Worm (Caenorhabditis elegans) whole organism, dauer: ENCODE data around the gene F53F1.4.

Experiments used
- unc-62 ChIP-seq: sonication (generic microtip); optimal IDR thresholded peaks from 2 replicates; lab custom pipeline; 2017; ENCODE audit warnings: missing biosample characterization, missing genetic modification reagents, missing genetic modification characterization

The F53F1.4 gene

ce11 chrV:13389454-13389853, 21.4 kb upstream of the F53F1.4 start:
- TF ChIP-seq unc-62 (GFP tag; lab: Kevin White, UChicago) = no peak

DNA sequence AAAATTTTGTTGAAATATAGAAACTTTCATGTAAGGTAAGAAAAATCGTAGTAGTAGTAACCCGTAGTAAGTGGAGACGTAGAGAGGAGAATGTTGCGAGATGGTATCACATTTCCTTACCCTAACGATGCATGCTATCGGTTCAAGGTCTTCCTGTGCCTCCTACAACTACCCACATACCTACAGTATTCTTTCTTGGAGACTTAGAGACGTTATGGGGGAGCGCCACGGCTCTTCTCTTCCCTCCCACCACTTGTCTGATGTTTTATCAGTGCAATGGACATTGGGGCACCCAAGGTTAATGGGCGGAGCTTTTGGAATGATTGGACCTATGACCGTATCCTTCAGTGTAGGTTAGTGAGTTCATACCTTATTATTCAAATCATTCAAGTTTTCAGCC, 19.9 kb upstream of the F53F1.4 start:
- no peak for TF ChIP-seq unc-62 (GFP tag; lab: Kevin White, UChicago)

- no peak for TF ChIP-seq unc-62 (GFP tag; lab: Kevin White, UChicago)
Measured at ce11 chrV:13391378-13392258, 19.3 kb upstream of the F53F1.4 start, which contains the start of gene somi-1. somi-1 (minus strand) TSS chrV:13391395.

DNA sequence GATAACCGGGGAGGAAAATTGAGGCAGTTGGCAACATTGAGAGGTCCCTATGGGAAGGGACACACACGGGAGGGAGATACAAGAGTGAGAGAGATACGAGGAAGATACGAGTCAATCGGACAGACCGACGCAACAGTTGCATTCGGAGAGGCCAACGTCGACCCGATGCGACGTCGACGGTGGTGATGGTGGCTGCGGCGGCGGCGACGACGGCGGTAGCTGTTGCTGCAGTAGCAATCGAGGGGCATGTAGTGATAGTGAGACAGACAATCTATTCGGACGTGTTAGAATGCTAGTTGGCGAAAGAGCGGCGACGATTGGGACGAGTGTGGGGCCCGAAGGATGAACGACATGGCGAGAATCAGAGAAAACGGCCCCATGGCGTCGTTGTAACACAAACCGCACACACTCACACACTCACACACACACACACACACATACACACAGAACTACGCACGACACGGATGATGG, 17.5 kb upstream of the F53F1.4 start:
- no peak for TF ChIP-seq unc-62 (GFP tag; lab: Kevin White, UChicago)

- no peak for TF ChIP-seq unc-62 (GFP tag; lab: Kevin White, UChicago)
Measured at ce11 chrV:13394968-13395367, 15.9 kb upstream of the F53F1.4 start.

DNA sequence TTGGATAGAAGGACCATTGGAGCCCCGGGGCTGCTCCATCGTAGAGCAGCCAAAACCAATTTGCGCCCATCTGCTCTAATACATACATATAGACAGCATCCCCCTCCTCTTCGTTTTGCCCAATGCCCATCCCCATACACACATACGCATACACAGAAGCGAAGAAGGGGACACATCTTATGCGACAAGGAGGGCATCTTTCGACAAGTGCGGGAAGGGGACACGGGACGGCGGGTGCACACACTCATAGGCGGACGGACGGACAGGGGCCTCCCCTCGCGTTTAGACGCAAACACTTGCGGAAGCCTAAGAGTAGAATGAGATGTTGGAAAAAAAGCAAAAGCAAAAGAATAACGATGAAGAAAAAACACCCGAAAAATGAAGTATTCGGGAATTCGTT, 14.5 kb upstream of the F53F1.4 start:
- TF ChIP-seq unc-62 (GFP tag; lab: Kevin White, UChicago) = no peak

- TF ChIP-seq unc-62 (GFP tag; lab: Kevin White, UChicago) = no peak
Measured at ce11 chrV:13401669-13402068, 9.2 kb upstream of the F53F1.4 start.

- no peak for TF ChIP-seq unc-62 (GFP tag; lab: Kevin White, UChicago)
Measured at ce11 chrV:13402524-13402923, 8.4 kb upstream of the F53F1.4 start.

DNA sequence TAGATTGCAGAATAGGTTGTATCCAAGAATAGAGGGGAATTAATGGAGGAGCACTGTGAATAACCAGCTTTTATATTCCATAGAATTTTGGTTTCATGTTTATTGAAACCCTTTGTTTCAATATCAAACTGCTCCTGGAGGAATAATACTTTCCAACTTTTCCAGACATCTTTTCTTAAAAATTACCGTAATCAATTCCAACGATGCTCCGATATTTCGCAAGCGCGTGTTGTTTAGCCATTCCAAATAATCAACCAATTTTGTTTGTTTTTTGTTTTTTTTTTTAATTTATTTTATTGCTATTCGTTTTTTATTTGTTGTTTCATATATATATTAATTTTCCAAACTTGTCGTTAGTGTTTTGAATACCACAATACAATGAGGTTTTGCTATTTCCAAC, 4.8 kb upstream of the F53F1.4 start, which contains the start of gene cutl-1:
TSS of gene cutl-1 (minus strand) at position 83 of the 400 bp plus-strand sequence.
- TF ChIP-seq unc-62 (GFP tag; lab: Kevin White, UChicago) = no peak

DNA sequence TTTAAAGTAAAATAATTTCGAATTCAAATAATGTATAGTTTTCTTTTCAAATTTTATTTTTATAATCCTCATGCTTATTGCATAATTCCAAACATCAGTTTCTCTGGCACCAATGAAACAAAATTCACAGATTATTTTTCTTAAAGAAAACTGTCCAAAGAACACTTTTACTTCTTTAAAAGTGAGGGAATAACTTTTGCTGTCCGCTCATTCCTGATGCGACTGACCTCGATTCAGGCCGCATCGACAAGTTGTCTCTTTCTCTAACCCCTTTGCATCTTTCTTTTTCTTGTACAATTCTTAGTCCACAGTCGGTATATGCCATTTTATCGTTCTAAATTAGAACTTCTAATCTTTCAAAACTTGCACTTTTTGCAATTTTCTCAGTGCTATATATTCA, 4.4 kb upstream of the F53F1.4 start, which contains the start of gene F53F1.2:
TSS of gene F53F1.2 (plus strand) at position 306 of the 400 bp plus-strand sequence.
- no peak for TF ChIP-seq unc-62 (GFP tag; lab: Kevin White, UChicago)

ce11 chrV:13407913-13408312, 3.0 kb upstream of the F53F1.4 start, which contains the start of gene F53F1.3:
F53F1.3 (plus strand) TSS chrV:13408242.
- no peak for TF ChIP-seq unc-62 (GFP tag; lab: Kevin White, UChicago)

ce11 chrV:13408440-13408839, 2.4 kb upstream of the F53F1.4 start:
- TF ChIP-seq unc-62 (GFP tag; lab: Kevin White, UChicago) = no peak

DNA sequence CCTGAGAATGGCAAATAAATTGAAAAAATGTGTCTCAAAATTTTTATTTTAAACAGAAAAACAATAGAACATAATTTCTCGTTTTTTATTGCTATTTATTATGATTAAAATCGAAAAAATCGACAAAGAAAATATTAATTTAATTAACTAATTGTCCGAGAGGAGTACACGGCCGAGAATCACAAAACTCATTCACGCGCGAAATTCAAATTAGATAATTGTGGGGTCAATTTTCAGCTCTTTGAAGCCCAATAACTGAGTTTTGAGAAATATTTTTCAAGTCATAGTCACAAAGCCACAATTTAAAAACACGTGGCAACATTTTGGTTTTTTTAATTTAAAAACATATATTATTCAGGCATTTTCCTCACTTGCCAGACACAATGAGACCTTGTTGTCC, 1.8 kb upstream of the F53F1.4 start:
- no peak for TF ChIP-seq unc-62 (GFP tag; lab: Kevin White, UChicago)

DNA sequence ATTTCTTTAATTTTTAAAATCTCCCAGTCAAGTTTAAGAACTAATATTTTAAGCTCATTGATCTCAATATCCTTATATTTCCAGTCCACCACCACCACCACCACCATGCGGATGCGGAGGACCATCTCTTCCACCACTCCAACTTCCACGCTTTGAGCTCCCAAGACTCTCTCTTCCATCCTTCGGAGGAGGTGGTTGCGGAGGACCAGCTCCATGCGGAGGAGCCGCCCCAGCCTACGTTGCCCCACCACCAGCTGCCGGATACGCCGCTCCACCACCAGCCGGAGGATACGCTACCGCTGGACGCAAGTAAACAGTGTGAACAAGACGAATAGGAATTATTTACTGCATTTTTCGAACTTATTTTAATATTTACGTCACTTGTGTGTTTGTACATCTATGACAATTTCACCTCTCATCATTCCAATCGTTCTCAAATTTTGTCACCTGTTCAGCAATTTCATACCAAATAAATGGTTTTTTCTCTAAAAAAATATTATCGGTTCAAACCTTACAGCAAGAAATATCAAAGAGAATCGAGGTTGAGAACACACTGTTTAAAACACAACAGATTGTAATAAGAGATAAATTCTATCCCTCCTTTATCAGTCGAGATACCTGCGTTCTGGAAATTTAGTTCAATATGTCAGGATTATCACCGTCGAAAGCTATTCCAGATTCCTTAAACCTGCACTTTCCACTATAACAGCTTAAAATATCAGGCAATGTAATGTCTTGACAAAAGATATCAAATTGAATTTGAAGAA, 531 bp downstream of the F53F1.4 start:
- TF ChIP-seq unc-62 (GFP tag; lab: Kevin White, UChicago) = no peak

ce11 chrV:13411992-13412298, 1.1 kb downstream of the F53F1.4 start:
- no peak for TF ChIP-seq unc-62 (GFP tag; lab: Kevin White, UChicago)

- no peak for TF ChIP-seq unc-62 (GFP tag; lab: Kevin White, UChicago)
Measured at ce11 chrV:13413301-13413700, 2.4 kb downstream of the F53F1.4 start.
